Fruit fly (Drosophila melanogaster) whole organism, embryonic: ENCODE results near the gene slmo.
A peak's percentile ranks its signal among the peaks of the same experiment; 100 is the strongest.

Experiments
- Ada2b ChIP-seq: fragments of 200-800 bp; sonication (Bioruptor generic); IDR thresholded peaks from 2 replicates; pipeline ENCODE4 v1.3.6; 2022; ENCODE audit warnings: missing biosample characterization, missing genetic modification characterization
- CG10147 ChIP-seq: fragments of 200-800 bp; sonication (Bioruptor generic); optimal IDR thresholded peaks from 2 replicates; lab custom pipeline; 2019; ENCODE audit warnings: missing biosample characterization, mild to moderate bottlenecking, missing genetic modification characterization, moderate library complexity
- CG11093 ChIP-seq: fragments of 200-800 bp; sonication (Bioruptor generic); IDR thresholded peaks from 3 replicates; pipeline ENCODE4 v1.3.6; 2022; ENCODE audit warnings: missing biosample characterization, missing genetic modification characterization
- CG11504 ChIP-seq: fragments of 200-800 bp; sonication (Bioruptor generic); optimal IDR thresholded peaks from 3 replicates; lab custom pipeline; 2019; ENCODE audit warnings: missing biosample characterization, mild to moderate bottlenecking, missing genetic modification characterization, moderate library complexity
- CG12071 ChIP-seq: fragments of 200-800 bp; sonication (Bioruptor generic); optimal IDR thresholded peaks from 3 replicates; lab custom pipeline; 2018; ENCODE audit warnings: missing biosample characterization, mild to moderate bottlenecking, missing genetic modification characterization
- CG12155 ChIP-seq: fragments of 200-800 bp; sonication (Bioruptor generic); optimal IDR thresholded peaks from 3 replicates; lab custom pipeline; 2016; ENCODE audit warnings: missing biosample characterization, missing genetic modification characterization
- CG1233 ChIP-seq: fragments of 200-800 bp; sonication (Bioruptor generic); optimal IDR thresholded peaks from 4 replicates; lab custom pipeline; 2018; ENCODE audit warnings: missing biosample characterization, mild to moderate bottlenecking, missing genetic modification characterization
- CG13296 ChIP-seq: fragments of 200-800 bp; sonication (Bioruptor generic); optimal IDR thresholded peaks from 3 replicates; lab custom pipeline; 2018; ENCODE audit warnings: missing biosample characterization, mild to moderate bottlenecking, missing genetic modification characterization
- CG14014 ChIP-seq: fragments of 200-800 bp; sonication (Bioruptor generic); IDR thresholded peaks from 2 replicates; pipeline ENCODE4 v1.3.6; 2022; ENCODE audit warnings: missing biosample characterization, missing genetic modification characterization
- CG14965 ChIP-seq: fragments of 200-800 bp; sonication (Bioruptor generic); optimal IDR thresholded peaks from 2 replicates; lab custom pipeline; 2016; ENCODE audit warnings: missing biosample characterization, missing genetic modification characterization, borderline replicate concordance
- CG15073 ChIP-seq: fragments of 200-800 bp; sonication (Bioruptor generic); optimal IDR thresholded peaks from 2 replicates; lab custom pipeline; 2016; ENCODE audit warnings: missing biosample characterization, missing genetic modification characterization
- CG1603 ChIP-seq: fragments of 200-800 bp; sonication (Bioruptor generic); optimal IDR thresholded peaks from 2 replicates; lab custom pipeline; 2019; ENCODE audit warnings: missing biosample characterization, mild to moderate bottlenecking, missing genetic modification characterization, moderate library complexity
- CG17328 ChIP-seq: fragments of 200-800 bp; sonication (Bioruptor generic); IDR thresholded peaks from 2 replicates; pipeline ENCODE4 v1.3.6; 2022; ENCODE audit warnings: missing biosample characterization, missing genetic modification characterization
- CG18011 ChIP-seq: fragments of 200-800 bp; sonication (Bioruptor generic); optimal IDR thresholded peaks from 2 replicates; lab custom pipeline; 2017; ENCODE audit warnings: missing biosample characterization, missing genetic modification characterization, mild to moderate bottlenecking, moderate library complexity, missing genotype
- CG30403 ChIP-seq: fragments of 200-800 bp; sonication (Bioruptor generic); optimal IDR thresholded peaks from 3 replicates; lab custom pipeline; 2016; ENCODE audit warnings: missing biosample characterization, missing genetic modification characterization
- CG31365 ChIP-seq: fragments of 200-800 bp; sonication (Bioruptor generic); optimal IDR thresholded peaks from 2 replicates; lab custom pipeline; 2018; ENCODE audit warnings: missing biosample characterization, mild to moderate bottlenecking, missing genetic modification characterization
- CG32532 ChIP-seq: fragments of 200-800 bp; sonication (Bioruptor generic); IDR thresholded peaks from 2 replicates; pipeline ENCODE4 v1.3.6; 2022; ENCODE audit warnings: missing biosample characterization, missing genetic modification characterization
- CG3281 ChIP-seq: fragments of 200-800 bp; sonication (Bioruptor generic); optimal IDR thresholded peaks from 3 replicates; lab custom pipeline; 2017; ENCODE audit warnings: missing biosample characterization, mild to moderate bottlenecking, missing genetic modification characterization
- CG6813 ChIP-seq: fragments of 200-800 bp; sonication (Bioruptor generic); optimal IDR thresholded peaks from 2 replicates; lab custom pipeline; 2017; ENCODE audit warnings: missing biosample characterization, missing genetic modification characterization, mild to moderate bottlenecking, moderate library complexity, missing genetic modification reagents
- CG7357 ChIP-seq: fragments of 200-800 bp; sonication (Bioruptor generic); IDR thresholded peaks from 3 replicates; pipeline ENCODE4 v1.3.6; 2022; ENCODE audit warnings: missing biosample characterization, missing genetic modification characterization
- CG7556 ChIP-seq: fragments of 200-800 bp; sonication (Bioruptor generic); optimal IDR thresholded peaks from 2 replicates; lab custom pipeline; 2017; ENCODE audit warnings: missing biosample characterization, mild to moderate bottlenecking, missing genetic modification characterization
- CG8089 ChIP-seq: fragments of 200-800 bp; sonication (Bioruptor generic); optimal IDR thresholded peaks from 3 replicates; lab custom pipeline; 2016; ENCODE audit warnings: missing biosample characterization, missing genetic modification characterization
- CG9215 ChIP-seq: fragments of 200-800 bp; sonication (Bioruptor generic); IDR thresholded peaks from 2 replicates; pipeline ENCODE4 v1.3.6; 2022; ENCODE audit warnings: missing biosample characterization, missing genetic modification characterization
- CG9876 ChIP-seq: fragments of 200-800 bp; sonication (Bioruptor generic); optimal IDR thresholded peaks from 2 replicates; lab custom pipeline; 2016; ENCODE audit warnings: missing biosample characterization, missing genetic modification characterization
- Dbx ChIP-seq: fragments of 200-800 bp; sonication (Bioruptor generic); IDR thresholded peaks from 3 replicates; pipeline ENCODE4 v1.3.6; 2022; ENCODE audit warnings: missing biosample characterization, missing genetic modification characterization
- Fer1 ChIP-seq: fragments of 200-800 bp; sonication (Bioruptor generic); optimal IDR thresholded peaks from 2 replicates; lab custom pipeline; 2017; ENCODE audit warnings: missing biosample characterization, mild to moderate bottlenecking, missing genetic modification characterization
- HLH54F ChIP-seq: fragments of 200-800 bp; sonication (Bioruptor generic); optimal IDR thresholded peaks from 3 replicates; lab custom pipeline; 2016; ENCODE audit warnings: missing biosample characterization, missing genetic modification characterization
- HmgZ ChIP-seq: fragments of 200-800 bp; sonication (Bioruptor generic); optimal IDR thresholded peaks from 2 replicates; lab custom pipeline; 2018; ENCODE audit warnings: missing biosample characterization, mild to moderate bottlenecking, missing genetic modification characterization
- Lim3 ChIP-seq: fragments of 200-800 bp; sonication (Bioruptor generic); IDR thresholded peaks from 2 replicates; pipeline ENCODE4 v1.3.6; 2022; ENCODE audit warnings: missing biosample characterization, missing genetic modification characterization
- Neu2 ChIP-seq: fragments of 200-800 bp; sonication (Bioruptor generic); optimal IDR thresholded peaks from 3 replicates; lab custom pipeline; 2016; ENCODE audit warnings: missing biosample characterization, missing genetic modification characterization, borderline replicate concordance
- Oli ChIP-seq: fragments of 200-800 bp; sonication (Bioruptor generic); optimal IDR thresholded peaks from 2 replicates; lab custom pipeline; 2018; ENCODE audit warnings: missing biosample characterization, mild to moderate bottlenecking, missing genetic modification characterization, moderate library complexity
- Opbp ChIP-seq: fragments of 200-800 bp; sonication (Bioruptor generic); IDR thresholded peaks from 3 replicates; pipeline ENCODE4 v1.3.6; 2022; ENCODE audit warnings: missing biosample characterization, missing genetic modification characterization; ENCODE audit not compliant: partially characterized antibody
- Pdp1 ChIP-seq, 2 experiments: fragments of 200-800 bp; sonication (Bioruptor generic); optimal IDR thresholded peaks; 3 replicates each; lab custom pipeline; 2016; ENCODE audit warnings: missing biosample characterization in 2 of 2, missing genetic modification characterization in 2 of 2, mild to moderate bottlenecking in 1 of 2, moderate library complexity in 1 of 2
- Trl ChIP-seq, 3 experiments: fragments of >200 bp in 2 of 3; fragments of 200-800 bp in 1 of 3; sonication (Bioruptor generic) in 1 of 3; optimal IDR thresholded peaks; 2 replicates in 1 of 3; 3 replicates in 2 of 3; lab custom pipeline; 2016 to 2017; ENCODE audit warnings: missing biosample characterization in 1 of 3, missing genetic modification characterization in 1 of 3
- ci ChIP-seq: fragments of 200-800 bp; sonication (Bioruptor generic); IDR thresholded peaks from 3 replicates; pipeline ENCODE4 v1.3.6; 2022; ENCODE audit warnings: missing biosample characterization, missing genetic modification characterization
- dan ChIP-seq: fragments of 200-800 bp; sonication (Bioruptor generic); IDR thresholded peaks from 2 replicates; pipeline ENCODE4 v1.3.6; 2022; ENCODE audit warnings: missing biosample characterization, missing genetic modification characterization
- en ChIP-seq: fragments of 200-800 bp; sonication (Bioruptor generic); optimal IDR thresholded peaks from 2 replicates; lab custom pipeline; 2016; ENCODE audit warnings: missing biosample characterization, missing genetic modification characterization
- fd96Cb ChIP-seq: fragments of 200-800 bp; sonication (Bioruptor generic); optimal IDR thresholded peaks from 2 replicates; lab custom pipeline; 2018; ENCODE audit warnings: missing biosample characterization, mild to moderate bottlenecking, missing genetic modification characterization, moderate library complexity
- grau ChIP-seq: fragments of 200-800 bp; optimal IDR thresholded peaks from 3 replicates; lab custom pipeline; 2019; ENCODE audit warnings: missing biosample characterization, mild to moderate bottlenecking, missing genetic modification characterization, moderate library complexity
- ind ChIP-seq: fragments of 200-800 bp; sonication (Bioruptor generic); optimal IDR thresholded peaks from 3 replicates; lab custom pipeline; 2016; ENCODE audit warnings: missing biosample characterization, missing genetic modification characterization
- kah ChIP-seq: fragments of 200-800 bp; sonication (Bioruptor generic); optimal IDR thresholded peaks from 2 replicates; lab custom pipeline; 2018; ENCODE audit warnings: missing biosample characterization, mild to moderate bottlenecking, missing genetic modification characterization
- odd ChIP-seq: fragments of 200-800 bp; sonication (Bioruptor generic); optimal IDR thresholded peaks from 2 replicates; lab custom pipeline; 2017; ENCODE audit warnings: missing biosample characterization, mild to moderate bottlenecking, missing genetic modification characterization
- pzg ChIP-seq: fragments of 200-800 bp; sonication (Bioruptor generic); optimal IDR thresholded peaks from 3 replicates; lab custom pipeline; 2018; ENCODE audit warnings: missing biosample characterization, mild to moderate bottlenecking, missing genetic modification characterization, moderate library complexity
- ranshi ChIP-seq: fragments of 200-800 bp; sonication (Bioruptor generic); IDR thresholded peaks from 2 replicates; pipeline ENCODE4 v1.3.6; 2022; ENCODE audit warnings: missing biosample characterization, missing genetic modification characterization
- rib ChIP-seq: fragments of 200-800 bp; sonication (Bioruptor generic); IDR thresholded peaks from 2 replicates; pipeline ENCODE4 v1.3.6; 2022; ENCODE audit warnings: missing biosample characterization, missing genetic modification characterization
- sens-2 ChIP-seq: fragments of 200-800 bp; sonication (Bioruptor generic); IDR thresholded peaks from 2 replicates; pipeline ENCODE4 v1.3.6; 2022; ENCODE audit warnings: missing biosample characterization, missing genetic modification characterization
- sima ChIP-seq: fragments of 200-800 bp; sonication (Bioruptor generic); optimal IDR thresholded peaks from 2 replicates; lab custom pipeline; 2016; ENCODE audit warnings: missing biosample characterization, missing genetic modification characterization
- stwl ChIP-seq: fragments of 200-800 bp; sonication (Bioruptor generic); optimal IDR thresholded peaks from 3 replicates; lab custom pipeline; 2018; ENCODE audit warnings: missing biosample characterization, mild to moderate bottlenecking, missing genetic modification characterization, moderate library complexity
- ttk ChIP-seq: fragments of 200-800 bp; sonication (Bioruptor generic); IDR thresholded peaks from 2 replicates; pipeline ENCODE4 v2.1.2; 2022; ENCODE audit warnings: missing biosample characterization, missing genetic modification characterization
- wek ChIP-seq: fragments of 200-800 bp; sonication (Bioruptor generic); optimal IDR thresholded peaks from 3 replicates; lab custom pipeline; 2018; ENCODE audit warnings: missing biosample characterization, mild to moderate bottlenecking, missing genetic modification characterization, moderate library complexity

The slmo gene

DNA sequence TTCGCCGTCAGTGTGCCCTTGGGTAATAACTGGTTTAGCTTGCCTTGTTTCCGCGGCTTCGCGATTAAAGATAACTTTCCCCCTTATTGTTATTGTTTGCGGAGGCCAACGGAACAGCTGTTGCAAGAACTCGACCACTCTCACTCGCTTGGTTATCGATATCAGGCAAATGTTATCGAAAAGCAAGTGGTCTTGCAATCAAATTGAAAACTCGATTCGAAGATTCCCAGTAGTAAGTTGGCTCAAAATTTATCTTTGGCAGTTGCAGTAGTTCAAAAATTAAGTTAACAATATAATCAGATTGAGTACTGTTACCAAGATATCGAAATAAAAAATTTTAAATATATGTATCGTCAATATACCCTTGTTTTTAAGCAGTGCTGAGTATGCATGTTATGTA lies 17.3 kb upstream of the slmo start, which contains the start of the genes Fbw5 and CG9147 (continued):
- TF ChIP-seq kah (GFP tag; lab: Kevin White, UChicago) = peak; percentile 98
- peak; percentile 98 for TF ChIP-seq CG9876 (GFP tag; lab: Kevin White, UChicago)
- peak; percentile 99 for TF ChIP-seq HLH54F
- peak; percentile 92 for TF ChIP-seq CG15073 (GFP tag; lab: Kevin White, UChicago)
- peak; percentile 99 for TF ChIP-seq CG13296 (GFP tag; lab: Kevin White, UChicago)
- TF ChIP-seq CG17328 (GFP tag; lab: Robert Waterston, UW) = peak; percentile 100
- peak; percentile 97 for TF ChIP-seq wek (GFP tag; lab: Kevin White, UChicago)
- TF ChIP-seq CG32532 (GFP tag; lab: Robert Waterston, UW) = peak; percentile 99
- peak; percentile 100 for TF ChIP-seq CG14014
- TF ChIP-seq CG18011 (GFP tag; lab: Kevin White, UChicago) = peak; percentile 93
- TF ChIP-seq CG9215 (GFP tag; lab: Robert Waterston, UW) = peak; percentile 96
- TF ChIP-seq ranshi = peak; percentile 100
- peak; percentile 99 for TF ChIP-seq CG1233
- peak; percentile 99 for TF ChIP-seq CG11504 (tag; lab: Kevin White, UChicago)
- TF ChIP-seq Oli (tag; lab: Kevin White, UChicago) = peak; percentile 100
- TF ChIP-seq Ada2b = peak; percentile 100
- TF ChIP-seq odd = peak; percentile 99
- TF ChIP-seq CG11093 (GFP tag; lab: Robert Waterston, UW) = peak; percentile 99
- peak; percentile 99 for TF ChIP-seq ind (GFP tag; lab: Kevin White, UChicago)
- peak; percentile 98 for TF ChIP-seq CG12071 (GFP tag; lab: Kevin White, UChicago)
- TF ChIP-seq HmgZ (tag; lab: Kevin White, UChicago) = peak; percentile 100
- peak; percentile 95 for TF ChIP-seq dan (GFP tag; lab: Robert Waterston, UW)
- peak; percentile 57; the same call in 2 of the 3 replicates for TF ChIP-seq Opbp
- peak; percentile 100 for TF ChIP-seq CG7556 (GFP tag; lab: Kevin White, UChicago)
- TF ChIP-seq fd96Cb (tag; lab: Kevin White, UChicago) = peak; percentile 100
- peak; percentile 99 for TF ChIP-seq rib (GFP tag; lab: Robert Waterston, UW)
- peak; percentile 96 for TF ChIP-seq CG7357
- TF ChIP-seq Fer1 (GFP tag; lab: Kevin White, UChicago) = peak; percentile 98
- TF ChIP-seq Lim3 (GFP tag; lab: Robert Waterston, UW) = peak; percentile 98
- TF ChIP-seq CG10147 (GFP tag; lab: Kevin White, UChicago) = peak; percentile 99
- TF ChIP-seq CG8089 (GFP tag; lab: Kevin White, UChicago) = peak; percentile 99
- TF ChIP-seq CG31365 (tag; lab: Kevin White, UChicago) = peak; percentile 92
- TF ChIP-seq ttk = peak; percentile 100
- TF ChIP-seq CG14965 = peak; percentile 92
- TF ChIP-seq CG1603 (tag; lab: Kevin White, UChicago) = peak; percentile 99
- peak; percentile 71 for TF ChIP-seq pzg (GFP tag; lab: Kevin White, UChicago)
- peak; percentile 88 for TF ChIP-seq stwl
- TF ChIP-seq ci (GFP tag; lab: Robert Waterston, UW) = peak; percentile 100
- TF ChIP-seq CG30403 (GFP tag; lab: Kevin White, UChicago) = peak; percentile 100
- peak; percentile 99 for TF ChIP-seq sima (GFP tag; lab: Kevin White, UChicago)
- peak; percentile 98 for TF ChIP-seq CG3281 (GFP tag; lab: Kevin White, UChicago)
- TF ChIP-seq en (GFP tag; lab: Kevin White, UChicago) = peak; percentile 99
- TF ChIP-seq Neu2 (GFP tag; lab: Kevin White, UChicago) = peak; percentile 98
- TF ChIP-seq grau (tag; lab: Kevin White, UChicago) = peak; percentile 99
- TF ChIP-seq CG12155 (GFP tag; lab: Kevin White, UChicago) = peak; percentile 99
- TF ChIP-seq CG6813 (GFP tag; lab: Kevin White, UChicago) = peak; percentile 98
- no peak for TF ChIP-seq Trl (optimal IDR thresholded peaks at IDR 0.05; lab: Kevin White, UChicago)
- TF ChIP-seq Trl (GFP tag; optimal IDR thresholded peaks at IDR 0.05; lab: Kevin White, UChicago) = peak; percentile 100
- peak; percentile 100 for TF ChIP-seq Dbx (GFP tag; lab: Robert Waterston, UW)
- TF ChIP-seq Pdp1 (GFP tag; optimal IDR thresholded peaks at IDR 0.05; lab: Kevin White, UChicago) = peak; percentile 99 to 100
- TF ChIP-seq sens-2 (GFP tag; lab: Robert Waterston, UW) = peak; percentile 99
